Worm (Caenorhabditis elegans): ENCODE data around the gene ZK783.7.

- TF ChIP-seq fkh-3 (tag; optimal IDR thresholded peaks at IDR 0.05), result no peak
- no peak for TF ChIP-seq ekl-4 (GFP tag; IDR thresholded peaks at IDR 0.05)
- TF ChIP-seq K11D2.4 (GFP tag; IDR thresholded peaks at IDR 0.05), result no peak
- TF ChIP-seq F10E7.11 (tag; optimal IDR thresholded peaks at IDR 0.05), result no peak
- TF ChIP-seq nhr-179 (tag; optimal IDR thresholded peaks at IDR 0.05), result no peak
Observed at ce11 chrIII:7665928-7666327, 9.4 kb downstream of the ZK783.7 start.
